Worm (Caenorhabditis elegans): Measurements from ENCODE around the gene C43F9.11.

DNA sequence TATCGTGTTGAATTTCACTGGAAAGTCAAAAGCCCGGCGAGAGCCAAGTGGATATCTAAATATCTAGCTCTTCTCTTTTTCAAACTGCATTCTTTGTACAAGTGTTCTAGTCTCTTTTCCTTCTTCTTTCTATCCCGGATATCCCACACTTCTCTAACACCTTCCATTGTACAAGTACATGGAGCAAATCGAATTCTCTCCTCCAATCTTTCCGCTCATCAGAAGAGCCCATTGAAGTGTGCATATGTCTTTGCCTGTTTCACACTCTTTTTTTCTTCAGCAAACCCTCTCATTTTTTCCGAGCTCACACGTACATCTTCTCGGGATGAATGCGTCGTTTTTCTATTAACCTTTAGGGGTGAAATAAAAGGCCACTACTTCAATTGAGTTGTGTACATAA is 23.1 kb upstream of the C43F9.11 start:
- TF ChIP-seq nhr-25 (tag; optimal IDR thresholded peaks at IDR 0.05), result no peak
- TF ChIP-seq gmeb-1 (tag; optimal IDR thresholded peaks at IDR 0.05), result no peak
